Fruit fly (Drosophila melanogaster): Measurements from ENCODE around the gene Cyp40.

DNA sequence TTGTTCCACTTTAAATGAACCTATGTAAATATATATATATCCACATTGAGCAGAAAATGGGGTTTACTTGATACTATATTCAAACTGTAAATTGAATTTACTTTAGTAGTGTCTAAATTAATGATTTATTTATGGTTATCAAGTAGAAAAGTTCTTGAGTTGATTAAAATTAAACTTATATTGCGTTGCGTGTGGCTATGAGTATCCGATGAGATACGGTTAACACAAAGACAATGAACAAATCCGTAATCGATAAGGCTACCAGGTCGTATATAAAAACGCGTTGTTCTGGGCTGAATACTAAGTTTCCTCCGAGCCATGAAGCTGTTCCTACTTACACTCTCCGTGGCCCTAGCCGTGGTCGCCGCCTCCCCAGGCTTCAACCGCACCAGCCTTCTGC, 10.5 kb downstream of the Cyp40 start, which contains the start of gene CG18179:
- TF ChIP-seq kay (GFP tag; ENCODE audit: borderline replicate concordance) = no peak
- no peak for TF ChIP-seq CG12768 (GFP tag; optimal IDR thresholded peaks at IDR 0.05)
- TF ChIP-seq bab1 (GFP tag; optimal IDR thresholded peaks at IDR 0.05) = no peak

Measured in whole organism, adult.